Worm (Caenorhabditis elegans) whole organism, midembryonic: ENCODE data around the gene Y7A5A.13.

Source experiments
- cog-1 ChIP-seq: sonication (generic microtip); optimal IDR thresholded peaks from 2 replicates; lab custom pipeline; 2016; ENCODE audit warnings: missing genetic modification characterization, missing compliant biosample characterization
- ref-1 ChIP-seq: fragments of 200-800 bp; sonication (Bioruptor generic); conservative IDR thresholded peaks from 2 replicates; pipeline ENCODE4 v1.3.6; 2022; ENCODE audit warnings: missing genetic modification reagents, missing genetic modification characterization, missing compliant biosample characterization
- ztf-23 ChIP-seq: fragments of 200-800 bp; sonication (Bioruptor generic); IDR thresholded peaks from 2 replicates; pipeline ENCODE4 v1.3.6; 2022; ENCODE audit warnings: missing genetic modification reagents, missing genetic modification characterization, missing compliant biosample characterization

DNA sequence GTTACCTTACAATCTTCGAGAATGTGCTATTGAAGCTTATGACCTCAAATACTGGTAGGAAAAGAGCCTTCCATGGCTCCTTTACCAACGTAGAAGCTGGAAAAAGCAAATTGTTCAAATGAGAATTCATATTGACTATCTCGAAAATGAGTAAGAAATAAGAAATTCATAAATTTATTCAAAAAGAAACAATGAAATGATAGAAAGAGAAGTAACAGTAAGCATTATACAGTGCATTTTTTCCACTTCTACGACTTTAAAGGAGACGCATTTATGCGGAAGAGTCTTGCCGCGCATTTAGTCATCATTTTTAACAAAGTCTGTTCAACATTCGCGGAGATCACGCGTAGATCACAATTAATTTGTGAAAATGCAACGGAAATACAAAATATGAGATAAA, 21.3 kb downstream of the Y7A5A.13 start, which contains the start of gene Y7A5A.10:
- TF ChIP-seq ztf-23 (GFP tag; lab: Robert Waterston, UW), result no peak
- TF ChIP-seq cog-1 (tag; lab: Kevin White, UChicago), result no peak
- TF ChIP-seq ref-1 (GFP tag; lab: Robert Waterston, UW), result no peak
